Fruit fly (Drosophila melanogaster) whole organism, embryonic: Measurements from ENCODE around the gene CG5326.
A peak's percentile ranks its signal among the peaks of the same experiment; 100 is the strongest.

Experiments
- B-H2 ChIP-seq: fragments of 200-800 bp; sonication (Bioruptor generic); optimal IDR thresholded peaks from 2 replicates; lab custom pipeline; 2018; ENCODE audit warnings: missing biosample characterization, mild to moderate bottlenecking, missing genetic modification characterization
- CG10654 ChIP-seq: fragments of 200-800 bp; sonication (Bioruptor generic); optimal IDR thresholded peaks from 2 replicates; lab custom pipeline; 2016; ENCODE audit warnings: missing biosample characterization, missing genetic modification characterization
- CG11504 ChIP-seq: fragments of 200-800 bp; sonication (Bioruptor generic); optimal IDR thresholded peaks from 3 replicates; lab custom pipeline; 2019; ENCODE audit warnings: missing biosample characterization, mild to moderate bottlenecking, missing genetic modification characterization, moderate library complexity
- CG1233 ChIP-seq: fragments of 200-800 bp; sonication (Bioruptor generic); optimal IDR thresholded peaks from 4 replicates; lab custom pipeline; 2018; ENCODE audit warnings: missing biosample characterization, mild to moderate bottlenecking, missing genetic modification characterization
- CG13296 ChIP-seq: fragments of 200-800 bp; sonication (Bioruptor generic); optimal IDR thresholded peaks from 3 replicates; lab custom pipeline; 2018; ENCODE audit warnings: missing biosample characterization, mild to moderate bottlenecking, missing genetic modification characterization
- CG14014 ChIP-seq: fragments of 200-800 bp; sonication (Bioruptor generic); IDR thresholded peaks from 2 replicates; pipeline ENCODE4 v1.3.6; 2022; ENCODE audit warnings: missing biosample characterization, missing genetic modification characterization
- CG15514 ChIP-seq: fragments of 200-800 bp; sonication (Bioruptor generic); optimal IDR thresholded peaks from 3 replicates; lab custom pipeline; 2017; ENCODE audit warnings: missing biosample characterization, missing genetic modification characterization, mild to moderate bottlenecking, moderate library complexity, missing genetic modification reagents
- CG1603 ChIP-seq: fragments of 200-800 bp; sonication (Bioruptor generic); optimal IDR thresholded peaks from 2 replicates; lab custom pipeline; 2019; ENCODE audit warnings: missing biosample characterization, mild to moderate bottlenecking, missing genetic modification characterization, moderate library complexity
- CG42726 ChIP-seq: fragments of 200-800 bp; sonication (Bioruptor generic); IDR thresholded peaks from 2 replicates; pipeline ENCODE4 v1.3.6; 2022; ENCODE audit warnings: missing biosample characterization, missing genetic modification characterization; ENCODE audit not compliant: partially characterized antibody
- CG4707 ChIP-seq: fragments of 200-800 bp; sonication (Bioruptor generic); optimal IDR thresholded peaks from 2 replicates; lab custom pipeline; 2018; ENCODE audit warnings: missing biosample characterization, mild to moderate bottlenecking, missing genetic modification characterization, moderate library complexity
- CG4854 ChIP-seq: fragments of 200-800 bp; sonication (Bioruptor generic); optimal IDR thresholded peaks from 2 replicates; lab custom pipeline; 2016; ENCODE audit warnings: missing biosample characterization, missing genetic modification characterization, inconsistent platforms
- CG5180 ChIP-seq: fragments of 200-800 bp; sonication (Bioruptor generic); optimal IDR thresholded peaks from 3 replicates; lab custom pipeline; 2017; ENCODE audit warnings: missing biosample characterization, missing genetic modification characterization, mild to moderate bottlenecking, moderate library complexity, missing genetic modification reagents
- CG6813 ChIP-seq: fragments of 200-800 bp; sonication (Bioruptor generic); optimal IDR thresholded peaks from 2 replicates; lab custom pipeline; 2017; ENCODE audit warnings: missing biosample characterization, missing genetic modification characterization, mild to moderate bottlenecking, moderate library complexity, missing genetic modification reagents
- CG7271 ChIP-seq: fragments of 200-800 bp; sonication (Bioruptor generic); optimal IDR thresholded peaks from 2 replicates; lab custom pipeline; 2018; ENCODE audit warnings: missing biosample characterization, mild to moderate bottlenecking, missing genetic modification characterization, moderate library complexity
- CG8359 ChIP-seq: fragments of 200-800 bp; sonication (Bioruptor generic); optimal IDR thresholded peaks from 2 replicates; lab custom pipeline; 2017; ENCODE audit warnings: missing biosample characterization, mild to moderate bottlenecking, missing genetic modification characterization, borderline replicate concordance
- D ChIP-seq, 2 experiments: fragments of 200-800 bp in 1 of 2; fragments of >200 bp in 1 of 2; sonication (Bioruptor generic) in 1 of 2; optimal IDR thresholded peaks; 2 replicates in 1 of 2; 3 replicates in 1 of 2; lab custom pipeline; 2017; ENCODE audit warnings: mild to moderate bottlenecking in 1 of 2, missing biosample characterization in 1 of 2, missing genetic modification characterization in 1 of 2, missing genetic modification reagents in 1 of 2
- Dref ChIP-seq: fragments of 200-800 bp; sonication (Bioruptor generic); IDR thresholded peaks from 2 replicates; pipeline ENCODE4 v1.3.6; 2022; ENCODE audit warnings: missing biosample characterization, missing genetic modification characterization
- Ets97D ChIP-seq: fragments of 200-800 bp; sonication (Bioruptor generic); optimal IDR thresholded peaks from 3 replicates; lab custom pipeline; 2016; ENCODE audit warnings: missing biosample characterization, missing genetic modification characterization
- Fer1 ChIP-seq: fragments of 200-800 bp; sonication (Bioruptor generic); optimal IDR thresholded peaks from 2 replicates; lab custom pipeline; 2017; ENCODE audit warnings: missing biosample characterization, mild to moderate bottlenecking, missing genetic modification characterization
- Fer2 ChIP-seq: fragments of 200-800 bp; sonication (Bioruptor generic); optimal IDR thresholded peaks from 2 replicates; lab custom pipeline; 2018; ENCODE audit warnings: missing biosample characterization, mild to moderate bottlenecking, missing genetic modification characterization, moderate library complexity
- Fer3 ChIP-seq: fragments of 200-800 bp; sonication (Bioruptor generic); optimal IDR thresholded peaks from 2 replicates; lab custom pipeline; 2018; ENCODE audit warnings: missing biosample characterization, mild to moderate bottlenecking, missing genetic modification characterization, moderate library complexity
- PHDP ChIP-seq: fragments of 200-800 bp; sonication (Bioruptor generic); optimal IDR thresholded peaks from 3 replicates; lab custom pipeline; 2018; ENCODE audit warnings: missing biosample characterization, mild to moderate bottlenecking, missing genetic modification characterization, moderate library complexity
- Pdp1 ChIP-seq, 2 experiments: fragments of 200-800 bp; sonication (Bioruptor generic); optimal IDR thresholded peaks; 3 replicates each; lab custom pipeline; 2016; ENCODE audit warnings: missing biosample characterization in 2 of 2, missing genetic modification characterization in 2 of 2, mild to moderate bottlenecking in 1 of 2, moderate library complexity in 1 of 2
- Ptx1 ChIP-seq: fragments of 200-800 bp; sonication (Bioruptor generic); IDR thresholded peaks from 2 replicates; pipeline ENCODE4 v1.3.6; 2022; ENCODE audit warnings: missing biosample characterization, missing genetic modification characterization
- Taf1 ChIP-seq: fragments of 200-800 bp; sonication (Bioruptor generic); IDR thresholded peaks from 2 replicates; pipeline ENCODE4 v1.3.6; 2022; ENCODE audit warnings: missing biosample characterization, missing genetic modification characterization
- Vsx1 ChIP-seq: fragments of 200-800 bp; sonication (Bioruptor generic); optimal IDR thresholded peaks from 2 replicates; lab custom pipeline; 2017; ENCODE audit warnings: missing biosample characterization, mild to moderate bottlenecking, missing genetic modification characterization, missing genetic modification reagents
- Xbp1 ChIP-seq: fragments of 200-800 bp; sonication (Bioruptor generic); optimal IDR thresholded peaks from 3 replicates; lab custom pipeline; 2016; ENCODE audit warnings: missing biosample characterization, mild to moderate bottlenecking, missing genetic modification characterization
- ara ChIP-seq: fragments of 200-800 bp; sonication (Bioruptor generic); IDR thresholded peaks from 2 replicates; pipeline ENCODE4 v1.3.6; 2022; ENCODE audit warnings: missing biosample characterization, missing genetic modification characterization
- ase ChIP-seq: fragments of 200-800 bp; sonication (Bioruptor generic); IDR thresholded peaks from 3 replicates; pipeline ENCODE4 v1.3.6; 2022; ENCODE audit warnings: missing biosample characterization, missing genetic modification characterization
- bcd ChIP-seq: fragments of 200-800 bp; sonication (Bioruptor generic); optimal IDR thresholded peaks from 2 replicates; lab custom pipeline; 2017; ENCODE audit warnings: missing biosample characterization, mild to moderate bottlenecking, missing genetic modification characterization
- chm ChIP-seq: fragments of 200-800 bp; sonication (Bioruptor generic); IDR thresholded peaks from 2 replicates; pipeline ENCODE4 v1.3.6; 2022; ENCODE audit warnings: missing biosample characterization, missing genetic modification characterization
- crol ChIP-seq: fragments of 200-800 bp; sonication (Bioruptor generic); IDR thresholded peaks from 2 replicates; pipeline ENCODE4 v1.3.6; 2022; ENCODE audit warnings: missing biosample characterization, missing genetic modification characterization
- fd102C ChIP-seq: fragments of 200-800 bp; sonication (Bioruptor generic); optimal IDR thresholded peaks from 2 replicates; lab custom pipeline; 2018; ENCODE audit warnings: missing biosample characterization, mild to moderate bottlenecking, missing genetic modification characterization, moderate library complexity
- gem ChIP-seq: fragments of 200-800 bp; sonication (Bioruptor generic); optimal IDR thresholded peaks from 2 replicates; lab custom pipeline; 2019; ENCODE audit warnings: missing biosample characterization, mild to moderate bottlenecking, missing genetic modification characterization, moderate library complexity
- gro ChIP-seq: fragments of 200-800 bp; sonication (Bioruptor generic); optimal IDR thresholded peaks from 2 replicates; lab custom pipeline; 2016; ENCODE audit warnings: missing biosample characterization, missing genetic modification characterization
- kay ChIP-seq: fragments of 200-800 bp; sonication (Bioruptor generic); optimal IDR thresholded peaks from 2 replicates; lab custom pipeline; 2016; ENCODE audit warnings: missing biosample characterization, missing genetic modification characterization
- ken ChIP-seq: fragments of 200-800 bp; sonication (Bioruptor generic); IDR thresholded peaks from 3 replicates; pipeline ENCODE4 v1.3.6; 2022; ENCODE audit warnings: missing biosample characterization, missing genetic modification characterization
- nau ChIP-seq: fragments of 200-800 bp; sonication (Bioruptor generic); optimal IDR thresholded peaks from 3 replicates; lab custom pipeline; 2017; ENCODE audit warnings: missing biosample characterization, mild to moderate bottlenecking, missing genetic modification characterization, missing genetic modification reagents
- nom ChIP-seq: fragments of 200-800 bp; sonication (Bioruptor generic); optimal IDR thresholded peaks from 2 replicates; lab custom pipeline; 2017; ENCODE audit warnings: missing biosample characterization, missing genetic modification characterization, mild to moderate bottlenecking, moderate library complexity, missing genetic modification reagents
- odd ChIP-seq: fragments of 200-800 bp; sonication (Bioruptor generic); optimal IDR thresholded peaks from 2 replicates; lab custom pipeline; 2017; ENCODE audit warnings: missing biosample characterization, mild to moderate bottlenecking, missing genetic modification characterization
- org-1 ChIP-seq: fragments of 200-800 bp; sonication (Bioruptor generic); optimal IDR thresholded peaks from 2 replicates; lab custom pipeline; 2017; ENCODE audit warnings: missing biosample characterization, missing genetic modification characterization
- pan ChIP-seq, 4 experiments: fragments of >200 bp in 3 of 4; fragments of 200-800 bp in 1 of 4; sonication (Bioruptor generic) in 1 of 4; optimal IDR thresholded peaks in 3 of 4; IDR thresholded peaks in 1 of 4; 2 replicates each; pipeline versions ENCODE4 v1.3.6 to Lab custom; 2017 to 2022; ENCODE audit warnings: missing biosample characterization in 2 of 4, missing genetic modification characterization in 2 of 4, mixed read lengths in 1 of 4
- pho ChIP-seq: fragments of 200-800 bp; sonication (Bioruptor generic); optimal IDR thresholded peaks from 2 replicates; lab custom pipeline; 2016; ENCODE audit warnings: missing biosample characterization, missing genetic modification characterization
- prd ChIP-seq, 3 experiments: fragments of >200 bp in 2 of 3; fragments of 200-800 bp in 1 of 3; sonication (Bioruptor generic) in 1 of 3; optimal IDR thresholded peaks in 2 of 3; IDR thresholded peaks in 1 of 3; 2 replicates in 2 of 3; 3 replicates in 1 of 3; pipeline versions ENCODE4 v1.3.6 to Lab custom; 2017 to 2022; ENCODE audit warnings: missing biosample characterization in 1 of 3, missing genetic modification characterization in 1 of 3
- psq ChIP-seq: fragments of 200-800 bp; sonication (Bioruptor generic); optimal IDR thresholded peaks from 2 replicates; lab custom pipeline; 2017; ENCODE audit warnings: missing biosample characterization, missing genetic modification characterization
- stwl ChIP-seq: fragments of 200-800 bp; sonication (Bioruptor generic); optimal IDR thresholded peaks from 3 replicates; lab custom pipeline; 2018; ENCODE audit warnings: missing biosample characterization, mild to moderate bottlenecking, missing genetic modification characterization, moderate library complexity
- zen ChIP-seq: fragments of 200-800 bp; sonication (Bioruptor generic); optimal IDR thresholded peaks from 3 replicates; lab custom pipeline; 2018; ENCODE audit warnings: missing biosample characterization, mild to moderate bottlenecking, missing genetic modification characterization, moderate library complexity

CG5326 gene

DNA sequence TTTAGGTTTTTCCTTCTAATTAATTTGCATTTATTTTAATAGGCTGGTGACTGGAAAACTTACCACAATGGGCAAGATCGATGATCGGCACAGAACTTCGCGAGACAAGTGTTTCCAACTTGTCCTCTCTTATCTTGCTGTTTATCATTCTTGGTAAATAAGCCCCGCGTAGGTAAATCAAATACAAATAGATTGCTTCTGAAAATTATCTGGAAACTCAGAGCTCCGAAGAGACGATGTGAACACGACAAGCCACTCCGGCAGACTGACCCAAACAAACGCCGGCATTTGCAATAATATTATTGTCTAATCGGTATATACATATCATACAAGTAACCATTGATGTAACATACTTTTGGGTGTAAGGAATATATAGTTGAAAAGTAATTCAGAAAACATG is 9.4 kb downstream of the CG5326 start, which contains the start of gene CG33099 (continued):
- TF ChIP-seq nom (GFP tag; lab: Kevin White, UChicago), result peak; percentile 11
- TF ChIP-seq CG13296 (GFP tag; lab: Kevin White, UChicago), result peak; percentile 72
- TF ChIP-seq CG4854 (GFP tag; lab: Kevin White, UChicago), result no peak
- peak; percentile 44 for TF ChIP-seq CG1603 (tag; lab: Kevin White, UChicago)
- peak; percentile 0 for TF ChIP-seq CG7271 (tag; lab: Kevin White, UChicago)
- no peak for TF ChIP-seq Dref (GFP tag; lab: Robert Waterston, UW)
- TF ChIP-seq ken, result 0 out of 3 replicates have a peak, but pooled peaks have one; percentile 30
- peak; percentile 62; the same call in 1 of the 2 replicates for TF ChIP-seq ara (GFP tag; lab: Robert Waterston, UW)
- no peak for TF ChIP-seq Ets97D
- TF ChIP-seq bcd (GFP tag; lab: Kevin White, UChicago), result peak; percentile 11
- TF ChIP-seq kay (GFP tag; lab: Kevin White, UChicago), result peak; percentile 4
- peak; percentile 39 for TF ChIP-seq gem
- no peak for TF ChIP-seq prd (optimal IDR thresholded peaks at IDR 0.05; lab: Kevin White, UChicago)
- peak; percentile 22; the same call in 1 of the 3 replicates for TF ChIP-seq prd (GFP tag; IDR thresholded peaks at IDR 0.05; lab: Robert Waterston, UW)
- TF ChIP-seq CG42726 (GFP tag; lab: Robert Waterston, UW), result peak; percentile 47; the same call in 1 of the 2 replicates
- peak; percentile 67 for TF ChIP-seq CG1233
- peak; percentile 41 for TF ChIP-seq zen
- 0 out of 2 replicates have a peak, but pooled peaks have one; percentile 29 for TF ChIP-seq chm (GFP tag; lab: Robert Waterston, UW)
- peak in 1 of 2 experiments; percentile 69 for TF ChIP-seq Pdp1 (GFP tag; optimal IDR thresholded peaks at IDR 0.05; lab: Kevin White, UChicago)
- no peak for TF ChIP-seq D (optimal IDR thresholded peaks at IDR 0.05; lab: Kevin White, UChicago)
- TF ChIP-seq D (GFP tag; optimal IDR thresholded peaks at IDR 0.05; lab: Kevin White, UChicago), result peak; percentile 15
- peak; percentile 3 for TF ChIP-seq CG4707 (GFP tag; lab: Kevin White, UChicago)
- no peak for TF ChIP-seq ase (GFP tag; lab: Robert Waterston, UW)
- TF ChIP-seq CG11504 (tag; lab: Kevin White, UChicago), result peak; percentile 9
- TF ChIP-seq crol, result no peak
- peak; percentile 55 for TF ChIP-seq pho (GFP tag; lab: Kevin White, UChicago)
- peak; percentile 7 for TF ChIP-seq psq (GFP tag; lab: Kevin White, UChicago)
- TF ChIP-seq stwl (tag; lab: Kevin White, UChicago), result peak; percentile 0
- TF ChIP-seq CG8359 (GFP tag; lab: Kevin White, UChicago), result peak; percentile 35
- TF ChIP-seq CG10654 (GFP tag; lab: Kevin White, UChicago), result no peak
- TF ChIP-seq fd102C, result peak; percentile 67
- TF ChIP-seq Xbp1 (GFP tag; lab: Kevin White, UChicago), result no peak
- TF ChIP-seq pan (optimal IDR thresholded peaks at IDR 0.05; lab: Kevin White, UChicago), result no peak
- peak in 1 of 2 experiments; percentile 30 for TF ChIP-seq pan (GFP tag; optimal IDR thresholded peaks at IDR 0.05 in 1 of 2, IDR thresholded peaks at IDR 0.05 in 1 of 2)
- peak; percentile 49 for TF ChIP-seq Fer3 (tag; lab: Kevin White, UChicago)
- peak; percentile 71; the same call in 1 of the 2 replicates for TF ChIP-seq CG14014 (GFP tag; lab: Robert Waterston, UW)
- peak; percentile 29 for TF ChIP-seq org-1 (GFP tag; lab: Kevin White, UChicago)
- TF ChIP-seq B-H2 (GFP tag; lab: Kevin White, UChicago), result peak; percentile 51
- peak; percentile 47 for TF ChIP-seq nau
- peak; percentile 56 for TF ChIP-seq CG5180 (GFP tag; lab: Kevin White, UChicago)
- peak; percentile 48 for TF ChIP-seq odd (GFP tag; lab: Kevin White, UChicago)
- peak; percentile 62 for TF ChIP-seq PHDP (tag; lab: Kevin White, UChicago)
- peak; percentile 34 for TF ChIP-seq Vsx1 (GFP tag; lab: Kevin White, UChicago)
- peak; percentile 83 for TF ChIP-seq CG15514
- TF ChIP-seq Fer1 (GFP tag; lab: Kevin White, UChicago), result peak; percentile 71
- 0 out of 2 replicates have a peak, but pooled peaks have one; percentile 16 for TF ChIP-seq Taf1 (GFP tag; lab: Robert Waterston, UW)
- no peak for TF ChIP-seq Ptx1 (GFP tag; lab: Robert Waterston, UW)
- TF ChIP-seq gro, result peak; percentile 54
- no peak for TF ChIP-seq Fer2 (tag; lab: Kevin White, UChicago)
- peak; percentile 65 for TF ChIP-seq CG6813 (GFP tag; lab: Kevin White, UChicago)
